Fruit fly (Drosophila melanogaster): Measurements from ENCODE around the gene CG13247.

DNA sequence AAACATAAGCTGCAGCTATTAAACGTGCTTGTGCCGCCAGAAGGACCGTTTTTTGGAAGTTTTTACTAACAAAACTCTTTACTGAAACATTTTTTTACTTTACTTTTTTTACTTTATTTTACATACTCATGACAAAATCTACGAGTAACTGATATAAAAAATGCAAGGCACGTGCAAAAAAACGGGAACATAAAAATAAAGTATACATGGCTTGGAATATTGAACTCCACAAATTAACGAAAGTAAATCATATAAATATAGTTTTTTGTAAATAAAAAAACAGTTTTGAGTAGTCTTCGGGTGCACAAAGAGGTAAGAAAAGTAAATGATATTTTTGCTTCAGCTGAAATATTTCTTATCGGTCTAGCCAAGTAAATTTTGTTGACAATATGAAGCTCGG, 49.5 kb upstream of the CG13247 start, which contains the start of gene Spn77Bb:
- TF ChIP-seq CG9948 (tag; optimal IDR thresholded peaks at IDR 0.05), result no peak
- TF ChIP-seq CG8301 (tag; optimal IDR thresholded peaks at IDR 0.05), result no peak
- no peak for TF ChIP-seq CG10348 (GFP tag; IDR thresholded peaks at IDR 0.05)
- no peak for TF ChIP-seq D1 (tag; optimal IDR thresholded peaks at IDR 0.05)
- TF ChIP-seq CG32121 (GFP tag; IDR thresholded peaks at IDR 0.05), result no peak
- no peak for TF ChIP-seq Pif1B (GFP tag; optimal IDR thresholded peaks at IDR 0.05)
- TF ChIP-seq CG12605 (GFP tag; IDR thresholded peaks at IDR 0.05), result no peak
- no peak for TF ChIP-seq CG14655 (GFP tag; optimal IDR thresholded peaks at IDR 0.05)
- no peak for TF ChIP-seq fd96Ca (GFP tag; IDR thresholded peaks at IDR 0.05)
- TF ChIP-seq Snoo (tag; optimal IDR thresholded peaks at IDR 0.05), result no peak
- no peak for TF ChIP-seq rn (GFP tag; IDR thresholded peaks at IDR 0.05)
